Worm (Caenorhabditis elegans) whole organism, L1 larva: ENCODE data around the gene irld-50.

Experiments
- Y116A8C.19 ChIP-seq: sonication (generic microtip); optimal IDR thresholded peaks from 2 replicates; lab custom pipeline; 2016; ENCODE audit warnings: missing compliant biosample characterization, missing genetic modification characterization, borderline replicate concordance
- nhr-237 ChIP-seq: fragments of 150-350 bp; optimal IDR thresholded peaks from 2 replicates; lab custom pipeline; 2014; ENCODE audit warnings: missing biosample characterization, missing genetic modification characterization
- nhr-28 ChIP-seq: fragments of 150-350 bp; optimal IDR thresholded peaks from 2 replicates; lab custom pipeline; 2014; ENCODE audit warnings: missing biosample characterization, missing genetic modification characterization
- pag-3 ChIP-seq: sonication (generic microtip); optimal IDR thresholded peaks from 2 replicates; lab custom pipeline; 2017; ENCODE audit warnings: missing genetic modification characterization, mild to moderate bottlenecking, missing compliant biosample characterization, antibody characterized with exemption, borderline replicate concordance; ENCODE audit not compliant: insufficient read depth
- ztf-11 ChIP-seq, 2 experiments: sonication (generic microtip); optimal IDR thresholded peaks; 2 replicates each; lab custom pipeline; 2016 to 2017; ENCODE audit warnings: missing genetic modification characterization in 2 of 2, missing biosample characterization in 1 of 2, missing compliant biosample characterization in 1 of 2

DNA sequence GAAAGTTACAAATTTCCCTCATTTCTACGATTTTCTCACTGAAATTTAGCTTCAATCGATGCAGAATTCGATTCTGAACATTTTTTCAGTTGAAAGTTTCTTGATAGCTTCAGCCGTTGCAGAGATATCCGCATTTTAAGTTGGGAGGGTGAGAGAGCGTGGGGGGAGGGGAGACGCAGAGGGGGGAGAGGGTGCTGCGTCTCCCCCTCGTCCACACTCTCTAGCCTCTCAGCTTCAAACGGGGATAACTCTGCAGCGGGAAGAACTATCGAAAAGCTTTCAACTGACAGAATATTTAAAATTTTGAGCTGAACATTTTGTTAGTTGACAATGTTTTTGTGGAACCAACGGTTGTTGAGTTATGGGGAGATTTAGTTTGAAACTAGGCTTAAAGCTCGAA, 22.0 kb downstream of the irld-50 start:
- TF ChIP-seq Y116A8C.19 (tag; lab: Kevin White, UChicago) (no peak), nhr-237 (no peak), nhr-28 (tag; lab: Kevin White, UChicago) (no peak), pag-3 (tag; lab: Kevin White, UChicago) (no peak), ztf-11 (tag; optimal IDR thresholded peaks at IDR 0.05; lab: Kevin White, UChicago) (no peak)
